Worm (Caenorhabditis elegans) whole organism, L3 larva: Measurements from ENCODE around the gene wrt-1.

Experiments
- R02D3.7 ChIP-seq: fragments of 150-350 bp; optimal IDR thresholded peaks from 2 replicates; lab custom pipeline; 2014; ENCODE audit warnings: missing biosample characterization, missing genetic modification characterization
- ZK546.5 ChIP-seq: sonication (generic microtip); optimal IDR thresholded peaks from 2 replicates; lab custom pipeline; 2017; ENCODE audit warnings: missing biosample characterization, missing genetic modification characterization
- aly-2 ChIP-seq: fragments of 150-350 bp; optimal IDR thresholded peaks from 2 replicates; lab custom pipeline; 2014; ENCODE audit warnings: missing biosample characterization, missing genetic modification characterization
- ama-1 ChIP-seq: fragments of 150-350 bp; optimal IDR thresholded peaks from 2 replicates; lab custom pipeline; 2018
- ceh-16 ChIP-seq: sonication (generic microtip); optimal IDR thresholded peaks from 2 replicates; lab custom pipeline; 2017; ENCODE audit warnings: missing biosample characterization, missing genetic modification characterization
- ceh-28 ChIP-seq: fragments of 150-350 bp; optimal IDR thresholded peaks from 2 replicates; lab custom pipeline; 2014; ENCODE audit warnings: missing biosample characterization, missing genetic modification reagents, missing genetic modification characterization
- daf-12 ChIP-seq: fragments of 150-350 bp; optimal IDR thresholded peaks from 2 replicates; lab custom pipeline; 2014; ENCODE audit warnings: missing biosample characterization, missing genetic modification reagents, missing genetic modification characterization
- egl-27 ChIP-seq: sonication (generic microtip); optimal IDR thresholded peaks from 4 replicates; lab custom pipeline; 2017; ENCODE audit warnings: missing biosample characterization, missing genetic modification reagents, missing genetic modification characterization
- egl-5 ChIP-seq: fragments of 150-350 bp; optimal IDR thresholded peaks from 2 replicates; lab custom pipeline; 2017; ENCODE audit warnings: missing biosample characterization, missing genetic modification reagents, missing genetic modification characterization, inconsistent platforms
- elt-1 ChIP-seq: fragments of 150-350 bp; optimal IDR thresholded peaks from 2 replicates; lab custom pipeline; 2014; ENCODE audit warnings: missing biosample characterization, missing genetic modification characterization
- elt-2 ChIP-seq: sonication (generic microtip); optimal IDR thresholded peaks from 2 replicates; lab custom pipeline; 2016; ENCODE audit warnings: missing genetic modification reagents, mild to moderate bottlenecking, missing genetic modification characterization, missing compliant biosample characterization
- eor-1 ChIP-seq, 2 experiments: fragments of 150-350 bp; optimal IDR thresholded peaks; 2 replicates each; lab custom pipeline; 2014 to 2018; ENCODE audit warnings: missing biosample characterization in 2 of 2, missing genetic modification characterization in 2 of 2
- fkh-10 ChIP-seq: sonication (generic microtip); optimal IDR thresholded peaks from 2 replicates; lab custom pipeline; 2017; ENCODE audit warnings: missing biosample characterization, missing genetic modification reagents, missing genetic modification characterization
- fkh-2 ChIP-seq: fragments of 150-350 bp; optimal IDR thresholded peaks from 2 replicates; lab custom pipeline; 2014; ENCODE audit warnings: missing biosample characterization, missing genetic modification reagents, missing genetic modification characterization
- fos-1 ChIP-seq: fragments of 150-350 bp; optimal IDR thresholded peaks from 2 replicates; lab custom pipeline; 2014; ENCODE audit warnings: missing biosample characterization, missing genetic modification characterization
- hmg-11 ChIP-seq: sonication (generic microtip); optimal IDR thresholded peaks from 2 replicates; lab custom pipeline; 2016; ENCODE audit warnings: missing genetic modification characterization, missing compliant biosample characterization
- lin-15B ChIP-seq: fragments of 150-350 bp; optimal IDR thresholded peaks from 2 replicates; lab custom pipeline; 2014; ENCODE audit warnings: missing biosample characterization, missing genetic modification characterization
- lsy-12 ChIP-seq: sonication (generic microtip); optimal IDR thresholded peaks from 2 replicates; lab custom pipeline; 2016; ENCODE audit warnings: mild to moderate bottlenecking, missing genetic modification characterization, missing compliant biosample characterization
- nhr-12 ChIP-seq: fragments of 150-350 bp; optimal IDR thresholded peaks from 2 replicates; lab custom pipeline; 2014; ENCODE audit warnings: missing biosample characterization, missing genetic modification characterization
- nhr-23 ChIP-seq: fragments of 150-350 bp; optimal IDR thresholded peaks from 2 replicates; lab custom pipeline; 2014; ENCODE audit warnings: missing biosample characterization, missing genetic modification reagents, missing genetic modification characterization
- nhr-237 ChIP-seq: fragments of 150-350 bp; optimal IDR thresholded peaks from 2 replicates; lab custom pipeline; 2014; ENCODE audit warnings: missing biosample characterization, missing genetic modification characterization
- nhr-25 ChIP-seq: sonication (generic microtip); optimal IDR thresholded peaks from 2 replicates; lab custom pipeline; 2017; ENCODE audit warnings: missing biosample characterization, missing genetic modification characterization
- nhr-28 ChIP-seq: fragments of 150-350 bp; optimal IDR thresholded peaks from 2 replicates; lab custom pipeline; 2014; ENCODE audit warnings: missing biosample characterization, missing genetic modification characterization
- nhr-43 ChIP-seq: sonication (generic microtip); optimal IDR thresholded peaks from 2 replicates; lab custom pipeline; 2016; ENCODE audit warnings: mild to moderate bottlenecking, missing genetic modification characterization, missing compliant biosample characterization; ENCODE audit not compliant: poor library complexity, severe bottlenecking
- nhr-67 ChIP-seq: fragments of 150-350 bp; optimal IDR thresholded peaks from 2 replicates; lab custom pipeline; 2014; ENCODE audit warnings: missing biosample characterization, missing genetic modification characterization
- nhr-77 ChIP-seq: fragments of 150-350 bp; optimal IDR thresholded peaks from 2 replicates; lab custom pipeline; 2014; ENCODE audit warnings: missing biosample characterization, missing genetic modification characterization
- skn-1 ChIP-seq: fragments of 150-350 bp; optimal IDR thresholded peaks from 2 replicates; lab custom pipeline; 2014; ENCODE audit warnings: missing biosample characterization, missing genetic modification characterization
- snpc-4 ChIP-seq: fragments of 150-350 bp; optimal IDR thresholded peaks from 2 replicates; lab custom pipeline; 2014; ENCODE audit warnings: missing biosample characterization, missing genetic modification characterization
- tbx-2 ChIP-seq: sonication (generic microtip); optimal IDR thresholded peaks from 2 replicates; lab custom pipeline; 2016; ENCODE audit warnings: mild to moderate bottlenecking, missing genetic modification characterization, missing compliant biosample characterization
- unc-39 ChIP-seq: sonication (generic microtip); optimal IDR thresholded peaks from 4 replicates; lab custom pipeline; 2017; ENCODE audit warnings: missing biosample characterization, missing genetic modification characterization
- unc-62 ChIP-seq: fragments of 150-350 bp; sonication (generic microtip); optimal IDR thresholded peaks from 4 replicates; lab custom pipeline; 2014; ENCODE audit warnings: missing biosample characterization, missing genetic modification reagents, missing genetic modification characterization
- ztf-11 ChIP-seq: fragments of 150-350 bp; optimal IDR thresholded peaks from 2 replicates; lab custom pipeline; 2014; ENCODE audit warnings: missing biosample characterization, missing genetic modification characterization
- ztf-4 ChIP-seq: fragments of 150-350 bp; optimal IDR thresholded peaks from 2 replicates; lab custom pipeline; 2014; ENCODE audit warnings: missing biosample characterization, missing genetic modification characterization

Gene wrt-1

ce11 chrII:7530944-7531343 is at the start of gene wrt-1:
TSS of gene wrt-1 (plus strand) at chrII:7530996.
- TF ChIP-seq nhr-25 (tag; lab: Kevin White, UChicago) (no peak), nhr-23 (tag; lab: Kevin White, UChicago) (peak; percentile 41), ceh-16 (no peak), skn-1 (no peak), ZK546.5 (no peak), eor-1 (tag; optimal IDR thresholded peaks at IDR 0.05; lab: Kevin White, UChicago) (no peak), nhr-67 (tag; lab: Kevin White, UChicago) (no peak), fos-1 (no peak), ama-1 (lab: Kevin White, UChicago) (peak; percentile 19), elt-2 (no peak)

ce11 chrII:7483009-7483408 is 47.8 kb upstream of the wrt-1 start, which contains the start of gene cah-2:
TSS of gene cah-2 (minus strand) at chrII:7483109.
- TF ChIP-seq unc-39 (tag; lab: Kevin White, UChicago): no peak
- no peak for TF ChIP-seq nhr-237 (tag; lab: Kevin White, UChicago)
- no peak for TF ChIP-seq unc-62
- no peak for TF ChIP-seq ceh-28
- TF ChIP-seq elt-2: no peak
- TF ChIP-seq nhr-28: no peak
- no peak for TF ChIP-seq nhr-12
- no peak for TF ChIP-seq nhr-43 (tag; lab: Kevin White, UChicago)
- TF ChIP-seq lin-15B: no peak
- TF ChIP-seq egl-27 (tag; lab: Kevin White, UChicago): no peak
- TF ChIP-seq ztf-11 (tag; lab: Kevin White, UChicago): no peak
- no peak for TF ChIP-seq fkh-2
- no peak for TF ChIP-seq eor-1 (tag; optimal IDR thresholded peaks at IDR 0.05; lab: Kevin White, UChicago)
- TF ChIP-seq snpc-4: no peak
- TF ChIP-seq R02D3.7: no peak
- no peak for TF ChIP-seq hmg-11 (tag; lab: Kevin White, UChicago)
- TF ChIP-seq lsy-12: no peak

- no peak for TF ChIP-seq ZK546.5
- no peak for TF ChIP-seq nhr-12
- TF ChIP-seq lin-15B: no peak
- no peak for TF ChIP-seq hmg-11 (tag; lab: Kevin White, UChicago)
- TF ChIP-seq elt-1: no peak
- TF ChIP-seq nhr-77: no peak
- TF ChIP-seq ceh-28: no peak
- no peak for TF ChIP-seq lsy-12
Measured at ce11 chrII:7489605-7490004, 41.2 kb upstream of the wrt-1 start, which contains the start of gene D1022.9. TSS of gene D1022.9 (minus strand) at chrII:7489705.

- TF ChIP-seq elt-2 (no peak), nhr-43 (tag; lab: Kevin White, UChicago) (no peak), hmg-11 (tag; lab: Kevin White, UChicago) (no peak), ztf-4 (tag; lab: Kevin White, UChicago) (no peak), nhr-77 (no peak), fkh-10 (no peak), ztf-11 (tag; lab: Kevin White, UChicago) (no peak), nhr-28 (no peak), nhr-237 (tag; lab: Kevin White, UChicago) (no peak), elt-1 (no peak)
Measured at ce11 chrII:7493599-7493998, 37.2 kb upstream of the wrt-1 start, which contains the start of gene nas-23. TSS of gene nas-23 (minus strand) at chrII:7493699.

ce11 chrII:7494155-7494554 is 36.6 kb upstream of the wrt-1 start, which contains the start of gene R10H1.1:
TSS of gene R10H1.1 (plus strand) at chrII:7494455.
- no peak for TF ChIP-seq ZK546.5
- peak; percentile 1 for TF ChIP-seq ceh-28

- TF ChIP-seq nhr-23 (tag; lab: Kevin White, UChicago) (peak; percentile 59), elt-2 (no peak), tbx-2 (tag; lab: Kevin White, UChicago) (no peak), ztf-4 (tag; lab: Kevin White, UChicago) (no peak), daf-12 (tag; lab: Kevin White, UChicago) (no peak)
Measured at ce11 chrII:7496070-7496469, 34.7 kb upstream of the wrt-1 start, which contains the start of gene spi-1. TSS of gene spi-1 (plus strand) at chrII:7496247.

ce11 chrII:7499390-7499789 is 31.4 kb upstream of the wrt-1 start, which contains the start of gene srab-14:
TSS of gene srab-14 (minus strand) at chrII:7499490.
- TF ChIP-seq egl-5 (no peak), aly-2 (tag; lab: Kevin White, UChicago) (no peak)
